Worm (Caenorhabditis elegans): ENCODE data around the gene B0547.2.

ce11 chrIV:5645514-5646052, at the start of gene B0547.2, which contains the start of gene srd-8:
- no peak for TF ChIP-seq him-1 (tag; optimal IDR thresholded peaks at IDR 0.05)
- no peak for TF ChIP-seq dao-5 (tag; optimal IDR thresholded peaks at IDR 0.05)
